Worm (Caenorhabditis elegans): ENCODE results near the gene F57F4.2.

ce11 chrV:6359522-6359921, 30.0 kb downstream of the F57F4.2 start:
- TF ChIP-seq ztf-29 (GFP tag; IDR thresholded peaks at IDR 0.05), result no peak
- TF ChIP-seq T22C8.4 (GFP tag; IDR thresholded peaks at IDR 0.05), result no peak
- no peak for TF ChIP-seq tab-1 (GFP tag; IDR thresholded peaks at IDR 0.05)
- TF ChIP-seq ztf-23 (GFP tag; IDR thresholded peaks at IDR 0.05), result no peak
- no peak for TF ChIP-seq cog-1 (tag; optimal IDR thresholded peaks at IDR 0.05)
